Worm (Caenorhabditis elegans): ENCODE measurements around the gene C14B1.12.

- no peak for TF ChIP-seq nhr-11 (tag; optimal IDR thresholded peaks at IDR 0.05)
- TF ChIP-seq ceh-16 (tag; optimal IDR thresholded peaks at IDR 0.05) = no peak
- TF ChIP-seq ama-1 (optimal IDR thresholded peaks at IDR 0.05) = no peak
- no peak for TF ChIP-seq sma-3 (GFP tag; optimal IDR thresholded peaks at IDR 0.05)
- TF ChIP-seq ztf-4 (tag; optimal IDR thresholded peaks at IDR 0.05) = no peak
- TF ChIP-seq ZK546.5 (tag; optimal IDR thresholded peaks at IDR 0.05) = no peak
- peak; percentile 18 for TF ChIP-seq nhr-25 (tag; optimal IDR thresholded peaks at IDR 0.05)
- no peak for TF ChIP-seq skn-1 (tag; optimal IDR thresholded peaks at IDR 0.05)
- TF ChIP-seq F13H6.1 (tag; optimal IDR thresholded peaks at IDR 0.05) = no peak
- no peak for TF ChIP-seq lin-13 (GFP tag; optimal IDR thresholded peaks at IDR 0.05)
- TF ChIP-seq egl-27 (tag; optimal IDR thresholded peaks at IDR 0.05) = no peak
Observed at ce11 chrIII:3774550-3774949, 49.8 kb upstream of the C14B1.12 start.

Data from whole organism, L2 larva.